Fruit fly (Drosophila melanogaster) Kc167 (cell line): ENCODE measurements around the gene kraken.

ENCODE experiments used
- h ChIP-seq: fragments of >200 bp; optimal IDR thresholded peaks from 3 replicates; lab custom pipeline; 2018; ENCODE audit warnings: missing external identifiers
- insv ChIP-seq: fragments of >200 bp; optimal IDR thresholded peaks from 3 replicates; lab custom pipeline; 2018; ENCODE audit warnings: missing external identifiers
- psq ChIP-seq: fragments of >200 bp; optimal IDR thresholded peaks from 2 replicates; lab custom pipeline; 2017; ENCODE audit warnings: missing external identifiers

DNA sequence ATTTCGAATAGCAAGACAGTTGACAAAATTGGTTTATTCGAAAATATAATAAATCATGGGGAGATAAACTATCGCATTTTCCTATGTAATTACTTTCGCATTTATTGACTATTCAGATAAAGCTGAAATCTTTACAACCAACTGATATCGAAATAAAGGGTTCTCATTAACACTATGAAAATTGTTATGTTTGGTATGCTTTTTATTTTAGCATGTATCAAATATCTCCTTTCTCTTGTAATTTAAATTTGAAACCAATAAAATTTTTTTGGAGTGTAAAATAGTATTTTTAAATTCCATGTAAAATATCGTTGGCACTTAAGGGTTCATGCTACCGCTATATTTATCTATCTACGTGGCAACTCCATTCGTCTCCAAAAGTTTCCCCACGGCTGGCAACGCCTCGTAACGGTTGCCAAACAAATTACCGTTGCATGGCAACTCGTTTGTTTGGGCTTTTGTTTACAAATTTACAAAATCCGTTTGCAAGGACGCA is 2.5 kb downstream of the kraken start, which contains the start of gene CG13949:
- TF ChIP-seq h (no peak), psq (lab: Kevin White, UChicago) (no peak), insv (lab: Kevin White, UChicago) (no peak)
